Fruit fly (Drosophila melanogaster) whole organism, pupa: ENCODE results near the gene raskol.

Source experiments
- CG10348 ChIP-seq: fragments of 200-800 bp; sonication (Bioruptor generic); IDR thresholded peaks from 2 replicates; pipeline ENCODE4 v1.3.6; 2022; ENCODE audit warnings: missing biosample characterization, missing genetic modification characterization
- CG13204 ChIP-seq: fragments of 200-800 bp; sonication (Bioruptor generic); optimal IDR thresholded peaks from 2 replicates; lab custom pipeline; 2018; ENCODE audit warnings: missing biosample characterization, mild to moderate bottlenecking, missing genetic modification characterization, moderate library complexity
- CG14655 ChIP-seq: fragments of 200-800 bp; sonication (Bioruptor generic); optimal IDR thresholded peaks from 3 replicates; lab custom pipeline; 2017; ENCODE audit warnings: mild to moderate bottlenecking, missing biosample characterization, missing genetic modification reagents, missing genetic modification characterization
- CG17806 ChIP-seq: fragments of 200-800 bp; sonication (Bioruptor generic); optimal IDR thresholded peaks from 2 replicates; lab custom pipeline; 2018; ENCODE audit warnings: missing biosample characterization, mild to moderate bottlenecking, missing genetic modification characterization, moderate library complexity
- CG8159 ChIP-seq: fragments of 200-800 bp; sonication (Bioruptor generic); optimal IDR thresholded peaks from 3 replicates; lab custom pipeline; 2018; ENCODE audit warnings: missing biosample characterization, mild to moderate bottlenecking, missing genetic modification characterization, moderate library complexity
- CG9948 ChIP-seq: fragments of 200-800 bp; sonication (Bioruptor generic); optimal IDR thresholded peaks from 2 replicates; lab custom pipeline; 2018; ENCODE audit warnings: missing biosample characterization, mild to moderate bottlenecking, missing genetic modification characterization, moderate library complexity
- D1 ChIP-seq: fragments of 200-800 bp; sonication (Bioruptor generic); optimal IDR thresholded peaks from 2 replicates; lab custom pipeline; 2018; ENCODE audit warnings: missing biosample characterization, mild to moderate bottlenecking, missing genetic modification characterization, moderate library complexity
- EcR ChIP-seq: fragments of 200-800 bp; sonication (Bioruptor generic); optimal IDR thresholded peaks from 3 replicates; lab custom pipeline; 2019; ENCODE audit warnings: missing biosample characterization, missing genetic modification characterization, mild to moderate bottlenecking, moderate library complexity, missing genetic modification reagents
- Pif1B ChIP-seq: fragments of 200-800 bp; sonication (Bioruptor generic); optimal IDR thresholded peaks from 3 replicates; lab custom pipeline; 2016; ENCODE audit warnings: missing biosample characterization, missing genetic modification characterization

dm6 chrX:17710273-17711085, 535 bp downstream of the raskol start:
- no peak for TF ChIP-seq CG9948 (tag; lab: Kevin White, UChicago)
- TF ChIP-seq CG14655 (GFP tag; lab: Kevin White, UChicago) = no peak
- TF ChIP-seq CG8159 (tag; lab: Kevin White, UChicago) = no peak
- no peak for TF ChIP-seq CG17806
- no peak for TF ChIP-seq Pif1B (GFP tag; lab: Kevin White, UChicago)
- TF ChIP-seq D1 (tag; lab: Kevin White, UChicago) = no peak
- TF ChIP-seq EcR (GFP tag; lab: Kevin White, UChicago) = no peak
- no peak for TF ChIP-seq CG13204 (GFP tag; lab: Kevin White, UChicago)
- no peak for TF ChIP-seq CG10348 (GFP tag; lab: Robert Waterston, UW)
